Worm (Caenorhabditis elegans): ENCODE measurements around the gene C31H2.4.

DNA sequence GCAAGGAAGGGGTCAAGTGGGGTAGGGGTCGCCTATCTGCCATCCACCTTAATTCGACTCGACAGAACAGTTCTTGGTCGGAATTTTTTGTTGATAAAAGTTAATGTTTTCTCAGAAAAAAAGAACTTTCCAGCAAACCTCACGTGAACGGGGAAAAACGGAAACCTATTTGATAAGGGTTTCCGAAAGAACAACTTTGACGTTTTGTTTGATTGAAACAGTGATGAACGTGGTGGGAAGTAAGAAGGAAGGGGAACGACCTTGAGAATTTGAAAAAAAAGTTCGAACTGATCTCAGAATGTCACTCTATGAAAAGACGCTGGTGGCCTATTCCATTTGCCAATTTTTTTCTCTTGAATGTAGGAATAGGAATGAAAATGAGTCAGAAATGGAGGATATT lies 37.1 kb downstream of the C31H2.4 start:
- no peak for TF ChIP-seq elt-3 (tag; optimal IDR thresholded peaks at IDR 0.05)
- TF ChIP-seq nhr-237 (tag; optimal IDR thresholded peaks at IDR 0.05), result no peak
- TF ChIP-seq ces-1 (GFP tag; optimal IDR thresholded peaks at IDR 0.05), result no peak
- TF ChIP-seq nhr-28 (tag; optimal IDR thresholded peaks at IDR 0.05), result no peak
- no peak for TF ChIP-seq pha-4 (tag; optimal IDR thresholded peaks at IDR 0.05)
- no peak for TF ChIP-seq ceh-43 (GFP tag; optimal IDR thresholded peaks at IDR 0.05)
- no peak for TF ChIP-seq unc-62 (GFP tag; optimal IDR thresholded peaks at IDR 0.05)

Measured in whole organism, mixed stage, embryonic.